Worm (Caenorhabditis elegans) whole organism, late embryonic: ENCODE results near the gene ZC449.4.

Source experiments
- K09A11.1 ChIP-seq: sonication (generic microtip); optimal IDR thresholded peaks from 2 replicates; lab custom pipeline; 2017; ENCODE audit warnings: antibody characterized with exemption, mild to moderate bottlenecking, missing genetic modification characterization, missing compliant biosample characterization; ENCODE audit not compliant: insufficient read depth
- ama-1 ChIP-seq: fragments of 150-350 bp; optimal IDR thresholded peaks from 2 replicates; lab custom pipeline; 2014
- ceh-19 ChIP-seq: fragments of 200-800 bp; sonication (Bioruptor generic); optimal IDR thresholded peaks from 2 replicates; lab custom pipeline; 2018; ENCODE audit warnings: mild to moderate bottlenecking, missing genetic modification characterization, missing compliant biosample characterization
- ceh-24 ChIP-seq: sonication (generic microtip); optimal IDR thresholded peaks from 2 replicates; lab custom pipeline; 2016; ENCODE audit warnings: mild to moderate bottlenecking, missing genetic modification characterization, missing compliant biosample characterization
- elt-4 ChIP-seq: sonication (generic microtip); optimal IDR thresholded peaks from 2 replicates; lab custom pipeline; 2016; ENCODE audit warnings: missing genetic modification characterization, missing compliant biosample characterization
- ets-4 ChIP-seq: sonication (generic microtip); optimal IDR thresholded peaks from 2 replicates; lab custom pipeline; 2016; ENCODE audit warnings: missing genetic modification characterization, missing compliant biosample characterization
- eyg-1 ChIP-seq: sonication (generic microtip); optimal IDR thresholded peaks from 2 replicates; lab custom pipeline; 2016; ENCODE audit warnings: missing genotype, missing genetic modification characterization, missing compliant biosample characterization
- lin-11 ChIP-seq: fragments of 200-800 bp; sonication (Bioruptor generic); optimal IDR thresholded peaks from 2 replicates; lab custom pipeline; 2018; ENCODE audit warnings: mild to moderate bottlenecking, missing genetic modification characterization, missing compliant biosample characterization
- nhr-11 ChIP-seq: fragments of 150-350 bp; optimal IDR thresholded peaks from 2 replicates; lab custom pipeline; 2014; ENCODE audit warnings: missing biosample characterization, missing genetic modification characterization
- nhr-232 ChIP-seq: sonication (generic microtip); optimal IDR thresholded peaks from 2 replicates; lab custom pipeline; 2016; ENCODE audit warnings: missing genetic modification characterization, missing compliant biosample characterization
- pag-3 ChIP-seq: sonication (generic microtip); optimal IDR thresholded peaks from 2 replicates; lab custom pipeline; 2016; ENCODE audit warnings: missing compliant biosample characterization, missing genetic modification characterization, borderline replicate concordance
- rnt-1 ChIP-seq: sonication (generic microtip); optimal IDR thresholded peaks from 2 replicates; lab custom pipeline; 2016; ENCODE audit warnings: missing genetic modification characterization, missing compliant biosample characterization
- unc-42 ChIP-seq: sonication (generic microtip); optimal IDR thresholded peaks from 2 replicates; lab custom pipeline; 2016; ENCODE audit warnings: missing genotype, missing genetic modification characterization, missing compliant biosample characterization

ce11 chrX:5009000-5009399, 24.8 kb downstream of the ZC449.4 start, which contains the start of gene hsd-3:
- TF ChIP-seq nhr-11 (tag; lab: Kevin White, UChicago): no peak
- no peak for TF ChIP-seq unc-42
- no peak for TF ChIP-seq rnt-1 (tag; lab: Kevin White, UChicago)
- no peak for TF ChIP-seq ceh-19
- no peak for TF ChIP-seq pag-3 (tag; lab: Kevin White, UChicago)
- no peak for TF ChIP-seq ama-1 (lab: Kevin White, UChicago)
- no peak for TF ChIP-seq ets-4 (tag; lab: Kevin White, UChicago)
- no peak for TF ChIP-seq elt-4 (tag; lab: Kevin White, UChicago)
- TF ChIP-seq nhr-232: no peak
- TF ChIP-seq K09A11.1 (tag; lab: Kevin White, UChicago): no peak
- no peak for TF ChIP-seq lin-11 (tag; lab: Kevin White, UChicago)
- no peak for TF ChIP-seq eyg-1 (tag; lab: Kevin White, UChicago)
- TF ChIP-seq ceh-24 (tag; lab: Kevin White, UChicago): no peak
